Fruit fly (Drosophila melanogaster) S2 (cell line): Measurements from ENCODE around the gene CG2924.

Source experiments
- CG8478 ChIP-seq: fragments of >200 bp; optimal IDR thresholded peaks from 2 replicates; lab custom pipeline; 2018
- CTCF ChIP-seq, 2 experiments: fragments of >200 bp; optimal IDR thresholded peaks; 2 replicates each; lab custom pipeline; 2018

dm6 chrX:2242897-2243296, 27.7 kb downstream of the CG2924 start:
- no peak for TF ChIP-seq CTCF (optimal IDR thresholded peaks at IDR 0.05; lab: Kevin White, UChicago)
- TF ChIP-seq CG8478 (lab: Kevin White, UChicago): no peak
